Worm (Caenorhabditis elegans): ENCODE data around the gene F21D5.7.

- TF ChIP-seq nhr-12 (tag; optimal IDR thresholded peaks at IDR 0.05) (no peak), unc-39 (tag; optimal IDR thresholded peaks at IDR 0.05) (no peak), mdl-1 (tag; optimal IDR thresholded peaks at IDR 0.05) (peak in 1 of 2 experiments; percentile 31), blmp-1 (tag; optimal IDR thresholded peaks at IDR 0.05; ENCODE audit: insufficient read depth) (peak; percentile 43), ztf-11 (tag; optimal IDR thresholded peaks at IDR 0.05) (no peak)
Observed at ce11 chrIV:8743654-8744332, at the start of gene F21D5.7.

All from whole organism, L2 larva.